Worm (Caenorhabditis elegans) whole organism, L1 larva: ENCODE measurements around the gene chil-17.

Experiments
- C04F5.9 ChIP-seq: sonication (generic microtip); optimal IDR thresholded peaks from 2 replicates; lab custom pipeline; 2016; ENCODE audit warnings: missing genetic modification characterization, missing compliant biosample characterization
- C34B4.2 ChIP-seq: sonication (generic microtip); optimal IDR thresholded peaks from 2 replicates; lab custom pipeline; 2017; ENCODE audit warnings: mild to moderate bottlenecking, missing genetic modification characterization, missing compliant biosample characterization
- F16B12.6 ChIP-seq: fragments of 150-350 bp; optimal IDR thresholded peaks from 2 replicates; lab custom pipeline; 2014; ENCODE audit warnings: missing biosample characterization, missing genetic modification characterization
- alr-1 ChIP-seq: fragments of 200-800 bp; sonication (Bioruptor generic); optimal IDR thresholded peaks from 2 replicates; lab custom pipeline; 2018; ENCODE audit warnings: borderline replicate concordance, mild to moderate bottlenecking, missing genetic modification characterization, missing compliant biosample characterization
- ama-1 ChIP-seq: fragments of 150-350 bp; optimal IDR thresholded peaks from 2 replicates; lab custom pipeline; 2014
- ceh-63 ChIP-seq: fragments of 200-800 bp; sonication (Bioruptor generic); optimal IDR thresholded peaks from 2 replicates; lab custom pipeline; 2018; ENCODE audit warnings: mild to moderate bottlenecking, missing genetic modification characterization, missing compliant biosample characterization
- ceh-8 ChIP-seq: fragments of 200-800 bp; sonication (Bioruptor generic); optimal IDR thresholded peaks from 2 replicates; lab custom pipeline; 2018; ENCODE audit warnings: mild to moderate bottlenecking, missing genetic modification characterization, moderate library complexity, missing compliant biosample characterization
- ceh-82 ChIP-seq, 3 experiments: fragments of 150-350 bp in 1 of 3; sonication (generic microtip) in 2 of 3; optimal IDR thresholded peaks; 2 replicates each; lab custom pipeline; 2014 to 2017; ENCODE audit warnings: missing biosample characterization in 3 of 3, missing genetic modification characterization in 3 of 3
- ceh-88 ChIP-seq: fragments of 200-800 bp; sonication (Bioruptor generic); IDR thresholded peaks from 2 replicates; pipeline ENCODE4 v1.3.6; 2022; ENCODE audit warnings: missing genetic modification characterization, missing compliant biosample characterization
- dsc-1 ChIP-seq: sonication (generic microtip); optimal IDR thresholded peaks from 2 replicates; lab custom pipeline; 2016; ENCODE audit warnings: mild to moderate bottlenecking, missing genetic modification characterization, missing compliant biosample characterization
- efl-1 ChIP-seq, 4 experiments: fragments of 150-350 bp; optimal IDR thresholded peaks in 3 of 4; peaks in 1 of 4; 1 replicate in 1 of 4; 2 replicates in 3 of 4; lab custom pipeline; 2014; ENCODE audit warnings: missing biosample characterization in 2 of 4, missing genetic modification characterization in 2 of 4, missing genetic modification reagents in 2 of 4
- elt-2 ChIP-seq: sonication (generic microtip); optimal IDR thresholded peaks from 2 replicates; lab custom pipeline; 2016; ENCODE audit warnings: missing genetic modification characterization, mild to moderate bottlenecking, inconsistent platforms, missing compliant biosample characterization, missing genetic modification reagents
- elt-3 ChIP-seq, 6 experiments: fragments of 150-350 bp in 1 of 6; sonication (generic microtip); optimal IDR thresholded peaks; 2 replicates each; lab custom pipeline; 2017 to 2018; ENCODE audit warnings: missing biosample characterization in 6 of 6, missing genetic modification characterization in 6 of 6, inconsistent platforms in 1 of 6
- fkh-10 ChIP-seq: sonication (generic microtip); optimal IDR thresholded peaks from 2 replicates; lab custom pipeline; 2017; ENCODE audit warnings: missing biosample characterization, missing genetic modification reagents, missing genetic modification characterization
- fkh-8 ChIP-seq: sonication (generic microtip); optimal IDR thresholded peaks from 2 replicates; lab custom pipeline; 2016; ENCODE audit warnings: mild to moderate bottlenecking, missing genetic modification characterization, missing compliant biosample characterization
- grh-1 ChIP-seq: fragments of 200-800 bp; sonication (Bioruptor generic); IDR thresholded peaks from 2 replicates; pipeline ENCODE4 v1.3.6; 2022; ENCODE audit warnings: missing genetic modification reagents, missing genetic modification characterization, missing compliant biosample characterization
- irx-1 ChIP-seq: sonication (generic microtip); optimal IDR thresholded peaks from 2 replicates; lab custom pipeline; 2016; ENCODE audit warnings: missing genetic modification characterization, missing compliant biosample characterization
- jun-1 ChIP-seq: fragments of 150-350 bp; optimal IDR thresholded peaks from 2 replicates; lab custom pipeline; 2014; ENCODE audit warnings: missing biosample characterization, missing genetic modification reagents, missing genetic modification characterization
- lin-14 ChIP-seq: fragments of 200-800 bp; sonication (Bioruptor generic); optimal IDR thresholded peaks from 2 replicates; lab custom pipeline; 2018; ENCODE audit warnings: mild to moderate bottlenecking, missing genetic modification characterization, moderate library complexity, missing compliant biosample characterization
- lin-15B ChIP-seq: fragments of 150-350 bp; sonication (generic microtip); optimal IDR thresholded peaks from 3 replicates; lab custom pipeline; 2014; ENCODE audit warnings: missing biosample characterization, missing genetic modification characterization
- lin-35 ChIP-seq, 2 experiments: fragments of 150-350 bp; optimal IDR thresholded peaks; 2 replicates each; lab custom pipeline; 2014; ENCODE audit warnings: missing biosample characterization in 2 of 2, missing genetic modification characterization in 2 of 2, missing genetic modification reagents in 2 of 2
- lir-3 ChIP-seq: sonication (generic microtip); optimal IDR thresholded peaks from 2 replicates; lab custom pipeline; 2016; ENCODE audit warnings: mild to moderate bottlenecking, missing genetic modification characterization, moderate library complexity, missing compliant biosample characterization; ENCODE audit not compliant: poor library complexity
- lsy-2 ChIP-seq, 2 experiments: fragments of 150-350 bp; optimal IDR thresholded peaks; 2 replicates each; lab custom pipeline; 2014; ENCODE audit warnings: missing biosample characterization in 2 of 2, missing genetic modification characterization in 2 of 2
- nhr-11 ChIP-seq: fragments of 150-350 bp; optimal IDR thresholded peaks from 2 replicates; lab custom pipeline; 2014; ENCODE audit warnings: missing biosample characterization, missing genetic modification characterization
- nhr-12 ChIP-seq: sonication (generic microtip); optimal IDR thresholded peaks from 2 replicates; lab custom pipeline; 2017; ENCODE audit warnings: missing biosample characterization, missing genetic modification characterization
- nhr-19 ChIP-seq: fragments of 200-800 bp; sonication (Bioruptor generic); conservative IDR thresholded peaks from 2 replicates; pipeline ENCODE4 v1.3.6; 2022; ENCODE audit warnings: missing genetic modification characterization, missing compliant biosample characterization
- nhr-20 ChIP-seq: sonication (generic microtip); optimal IDR thresholded peaks from 2 replicates; lab custom pipeline; 2016; ENCODE audit warnings: mild to moderate bottlenecking, missing genetic modification characterization, missing compliant biosample characterization
- nhr-237 ChIP-seq: fragments of 150-350 bp; optimal IDR thresholded peaks from 2 replicates; lab custom pipeline; 2014; ENCODE audit warnings: missing biosample characterization, missing genetic modification characterization
- nhr-28 ChIP-seq: fragments of 150-350 bp; optimal IDR thresholded peaks from 2 replicates; lab custom pipeline; 2014; ENCODE audit warnings: missing biosample characterization, missing genetic modification characterization
- nhr-71 ChIP-seq: sonication (generic microtip); optimal IDR thresholded peaks from 2 replicates; lab custom pipeline; 2016; ENCODE audit warnings: mild to moderate bottlenecking, missing genetic modification characterization, moderate library complexity, missing compliant biosample characterization
- nhr-76 ChIP-seq: sonication (generic microtip); optimal IDR thresholded peaks from 2 replicates; lab custom pipeline; 2017; ENCODE audit warnings: missing biosample characterization, missing genetic modification characterization
- nhr-85 ChIP-seq: sonication (generic microtip); peaks from one replicate; lab custom pipeline; 2016; ENCODE audit warnings: missing genetic modification characterization, inconsistent platforms, missing compliant biosample characterization
- pqm-1 ChIP-seq: sonication (generic microtip); optimal IDR thresholded peaks from 3 replicates; lab custom pipeline; 2017; ENCODE audit warnings: missing biosample characterization, missing genetic modification characterization
- snpc-4 ChIP-seq: fragments of 150-350 bp; optimal IDR thresholded peaks from 2 replicates; lab custom pipeline; 2014; ENCODE audit warnings: missing biosample characterization, missing genetic modification characterization
- snu-23 ChIP-seq: sonication (generic microtip); optimal IDR thresholded peaks from 2 replicates; lab custom pipeline; 2016; ENCODE audit warnings: missing genetic modification characterization, missing compliant biosample characterization
- sox-4 ChIP-seq: sonication (generic microtip); optimal IDR thresholded peaks from 2 replicates; lab custom pipeline; 2016; ENCODE audit warnings: missing genetic modification characterization, missing compliant biosample characterization
- sptf-1 ChIP-seq: fragments of 150-350 bp; optimal IDR thresholded peaks from 2 replicates; lab custom pipeline; 2014; ENCODE audit warnings: missing biosample characterization, missing genetic modification characterization
- sup-37 ChIP-seq: fragments of 200-800 bp; sonication (Bioruptor generic); optimal IDR thresholded peaks from 2 replicates; lab custom pipeline; 2018; ENCODE audit warnings: mild to moderate bottlenecking, missing genetic modification characterization, missing compliant biosample characterization
- tlp-1 ChIP-seq: fragments of 150-350 bp; optimal IDR thresholded peaks from 2 replicates; lab custom pipeline; 2014; ENCODE audit warnings: missing biosample characterization, missing genetic modification characterization
- unc-130 ChIP-seq: fragments of 150-350 bp; optimal IDR thresholded peaks from 2 replicates; lab custom pipeline; 2017; ENCODE audit warnings: missing biosample characterization, missing genetic modification characterization, inconsistent platforms
- unc-30 ChIP-seq: sonication (generic microtip); optimal IDR thresholded peaks from 2 replicates; lab custom pipeline; 2017; ENCODE audit warnings: missing biosample characterization, missing genetic modification characterization
- xbp-1 ChIP-seq: sonication (generic microtip); optimal IDR thresholded peaks from 2 replicates; lab custom pipeline; 2016; ENCODE audit warnings: missing genetic modification characterization, missing compliant biosample characterization
- zip-4 ChIP-seq: fragments of 200-800 bp; sonication (Bioruptor generic); optimal IDR thresholded peaks from 2 replicates; lab custom pipeline; 2018; ENCODE audit warnings: mild to moderate bottlenecking, missing genetic modification characterization, moderate library complexity, missing compliant biosample characterization
- ztf-11 ChIP-seq, 2 experiments: sonication (generic microtip); optimal IDR thresholded peaks; 2 replicates each; lab custom pipeline; 2016 to 2017; ENCODE audit warnings: missing genetic modification characterization in 2 of 2, missing biosample characterization in 1 of 2, missing compliant biosample characterization in 1 of 2

The chil-17 gene

DNA sequence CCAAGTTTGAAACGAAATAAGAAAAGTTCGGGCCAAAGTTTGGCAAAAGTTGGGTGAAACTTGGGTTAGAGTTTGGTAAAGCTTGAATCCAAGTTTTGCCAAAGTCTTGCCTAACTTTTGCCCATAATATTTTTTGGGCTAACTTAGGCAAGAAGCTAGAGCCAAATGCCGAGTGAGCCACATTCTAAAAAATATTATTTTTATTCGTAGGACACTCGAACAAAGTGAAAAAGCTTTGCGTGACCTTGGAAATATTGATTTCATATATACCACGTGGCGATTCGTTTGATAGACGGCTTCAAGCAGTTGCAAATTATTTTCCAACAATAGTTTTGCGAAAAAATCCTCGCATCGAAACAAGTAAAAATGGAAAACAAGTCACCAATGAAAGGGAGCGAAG lies 36.1 kb downstream of the chil-17 start, which contains the start of gene Y51B9A.5:
Y51B9A.5 (plus strand) TSS at position 301 of the 400 bp plus-strand sequence.
- no peak for TF ChIP-seq ceh-88 (GFP tag; lab: Robert Waterston, UW)
- TF ChIP-seq ama-1: no peak
- no peak for TF ChIP-seq nhr-20
- TF ChIP-seq alr-1 (tag; lab: Kevin White, UChicago): no peak
- no peak for TF ChIP-seq C34B4.2 (tag; lab: Kevin White, UChicago)
- no peak for TF ChIP-seq ceh-82 (tag; optimal IDR thresholded peaks at IDR 0.05; lab: Kevin White, UChicago)
- TF ChIP-seq jun-1: no peak
- no peak for TF ChIP-seq ztf-11 (tag; optimal IDR thresholded peaks at IDR 0.05; lab: Kevin White, UChicago)
- no peak for TF ChIP-seq F16B12.6 (tag; lab: Kevin White, UChicago)
- TF ChIP-seq sup-37 (GFP tag; lab: Kevin White, UChicago): no peak
- no peak for TF ChIP-seq sptf-1 (tag; lab: Kevin White, UChicago)
- no peak for TF ChIP-seq nhr-85 (tag; lab: Kevin White, UChicago)
- TF ChIP-seq ceh-8 (GFP tag; lab: Kevin White, UChicago): no peak
- no peak for TF ChIP-seq nhr-12
- TF ChIP-seq fkh-10 (GFP tag; lab: Kevin White, UChicago): no peak
- no peak for TF ChIP-seq lin-14 (GFP tag; lab: Kevin White, UChicago)
- no peak for TF ChIP-seq pqm-1 (tag; lab: Kevin White, UChicago)
- no peak for TF ChIP-seq elt-3 (tag; optimal IDR thresholded peaks at IDR 0.05; lab: Kevin White, UChicago)
- TF ChIP-seq grh-1 (GFP tag; lab: Robert Waterston, UW): no peak
- TF ChIP-seq nhr-76 (tag; lab: Kevin White, UChicago): no peak

DNA sequence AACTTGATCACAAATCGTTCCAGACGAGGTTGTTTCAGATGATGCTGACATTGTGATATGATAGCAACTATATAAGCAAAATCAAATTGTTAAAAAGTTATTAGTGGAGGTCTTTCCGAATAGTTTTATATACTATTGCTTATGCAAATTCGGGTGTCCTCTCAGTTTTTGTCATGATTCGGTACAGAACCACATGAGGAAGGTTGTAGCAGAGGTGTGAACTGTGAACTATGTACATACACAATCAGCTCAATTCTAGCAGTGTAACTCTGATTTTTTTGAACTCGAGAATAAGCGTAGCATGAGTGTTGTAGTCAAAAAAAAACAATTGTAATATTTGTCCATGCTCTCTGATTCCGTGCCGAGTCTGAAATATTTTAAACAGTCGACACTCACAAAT lies 36.9 kb downstream of the chil-17 start, which contains the start of gene Y51B9A.6:
Y51B9A.6 (minus strand) TSS at position 101 of the 400 bp plus-strand sequence.
- TF ChIP-seq efl-1 (optimal IDR thresholded peaks at IDR 0.05; lab: Kevin White, UChicago) (no peak), efl-1 (GFP tag; optimal IDR thresholded peaks at IDR 0.05 in 1 of 2; lab: Kevin White, UChicago) (peak in 1 of 2 experiments; percentile 58), xbp-1 (no peak)

DNA sequence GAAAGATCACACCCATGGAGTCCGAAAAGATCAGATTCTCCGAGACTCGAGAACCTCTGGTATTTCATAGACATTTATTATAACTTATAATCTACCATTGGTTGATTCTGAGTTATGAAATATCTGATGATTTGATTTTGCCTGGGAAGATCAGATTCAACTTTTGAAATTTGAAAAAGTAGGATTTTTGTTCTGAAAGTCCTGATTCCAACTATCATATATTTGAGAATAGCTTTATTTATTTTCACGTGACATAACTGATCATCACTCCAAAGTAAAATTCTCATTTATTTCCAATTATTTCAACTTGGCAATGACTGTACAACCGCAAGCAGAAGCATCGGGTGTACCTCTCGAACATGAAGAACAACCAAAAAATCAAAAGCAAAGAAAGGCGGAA lies 40.2 kb downstream of the chil-17 start, which contains the start of gene Y51B9A.7:
Y51B9A.7 (plus strand) TSS at position 301 of the 400 bp plus-strand sequence.
- TF ChIP-seq C04F5.9 (no peak), dsc-1 (tag; lab: Kevin White, UChicago) (no peak), nhr-19 (GFP tag; lab: Robert Waterston, UW) (no peak), fkh-8 (tag; lab: Kevin White, UChicago) (no peak), lir-3 (tag; lab: Kevin White, UChicago) (no peak), lsy-2 (tag; optimal IDR thresholded peaks at IDR 0.05; lab: Kevin White, UChicago) (no peak), sox-4 (tag; lab: Kevin White, UChicago) (no peak), nhr-237 (tag; lab: Kevin White, UChicago) (no peak), snu-23 (no peak), tlp-1 (tag; lab: Kevin White, UChicago) (no peak), zip-4 (GFP tag; lab: Kevin White, UChicago) (no peak), nhr-71 (tag; lab: Kevin White, UChicago) (no peak), elt-2 (tag; lab: Kevin White, UChicago) (no peak), unc-130 (tag; lab: Kevin White, UChicago) (no peak), sptf-1 (tag; lab: Kevin White, UChicago) (no peak)

DNA sequence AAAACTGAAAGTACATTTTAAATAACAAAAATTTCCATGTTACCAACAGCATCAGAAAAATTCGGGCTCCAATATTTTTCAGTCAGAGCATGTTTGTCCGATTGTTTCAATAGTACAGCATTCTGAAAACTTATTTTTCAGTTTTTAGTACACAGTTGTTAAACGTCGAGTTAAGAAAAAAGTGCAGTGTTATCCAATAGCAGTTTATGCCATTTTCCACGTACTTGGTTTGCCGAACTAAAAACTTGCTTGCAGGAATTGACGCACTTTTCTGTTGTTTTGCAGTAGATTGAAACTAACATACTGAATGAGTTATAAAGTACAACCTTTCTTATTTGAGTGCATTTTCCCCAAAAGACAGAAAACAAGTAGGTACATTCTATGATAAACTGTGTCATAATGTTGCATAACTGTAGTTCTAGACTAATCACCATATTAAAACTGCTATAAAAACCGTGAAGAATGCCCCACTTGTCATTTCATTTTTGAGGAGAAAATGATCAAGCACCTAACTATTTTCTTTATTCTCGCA lies 41.5 kb downstream of the chil-17 start, which contains the start of the genes Y51B9A.14 and Y51B9A.8:
Y51B9A.14 (minus strand) TSS at position 101 of the 532 bp plus-strand sequence.
Y51B9A.8 (plus strand) TSS at position 482 of the 532 bp plus-strand sequence.
- no peak for TF ChIP-seq snu-23
- no peak for TF ChIP-seq nhr-19 (GFP tag; lab: Robert Waterston, UW)
- no peak for TF ChIP-seq tlp-1 (tag; lab: Kevin White, UChicago)
- no peak for TF ChIP-seq unc-30 (tag; lab: Kevin White, UChicago)
- no peak for TF ChIP-seq sox-4 (tag; lab: Kevin White, UChicago)
- TF ChIP-seq lin-35 (GFP tag; optimal IDR thresholded peaks at IDR 0.05; lab: Kevin White, UChicago): no peak
- TF ChIP-seq C04F5.9: no peak
- no peak for TF ChIP-seq snpc-4 (tag; lab: Kevin White, UChicago)
- no peak for TF ChIP-seq nhr-85 (tag; lab: Kevin White, UChicago)
- no peak for TF ChIP-seq ztf-11 (tag; optimal IDR thresholded peaks at IDR 0.05; lab: Kevin White, UChicago)
- TF ChIP-seq xbp-1: no peak
- no peak for TF ChIP-seq fkh-10 (GFP tag; lab: Kevin White, UChicago)
- no peak for TF ChIP-seq nhr-11 (tag; lab: Kevin White, UChicago)
- TF ChIP-seq nhr-28 (tag; lab: Kevin White, UChicago): no peak
- no peak for TF ChIP-seq lin-15B (tag; lab: Kevin White, UChicago)
- TF ChIP-seq lin-14 (GFP tag; lab: Kevin White, UChicago): no peak
- TF ChIP-seq ceh-63 (GFP tag; lab: Kevin White, UChicago): no peak
- TF ChIP-seq irx-1 (tag; lab: Kevin White, UChicago): no peak
